Worm (Caenorhabditis elegans) whole organism, L4 larva: ENCODE results near the gene dmsr-10.

Experiments
- aly-2 ChIP-seq: sonication (generic microtip); optimal IDR thresholded peaks from 2 replicates; lab custom pipeline; 2018; ENCODE audit warnings: missing biosample characterization, missing genetic modification characterization
- ama-1 ChIP-seq: fragments of 150-350 bp; optimal IDR thresholded peaks from 2 replicates; lab custom pipeline; 2014; ENCODE audit warnings: inconsistent platforms, mixed read lengths
- ceh-28 ChIP-seq: fragments of 150-350 bp; optimal IDR thresholded peaks from 2 replicates; lab custom pipeline; 2014; ENCODE audit warnings: missing biosample characterization, missing genetic modification reagents, missing genetic modification characterization
- dmd-6 ChIP-seq: fragments of 200-800 bp; sonication (Bioruptor generic); IDR thresholded peaks from 2 replicates; pipeline ENCODE4 v1.3.6; 2022; ENCODE audit warnings: missing genetic modification reagents, missing genetic modification characterization, missing compliant biosample characterization
- fos-1 ChIP-seq: fragments of 150-350 bp; optimal IDR thresholded peaks from 2 replicates; lab custom pipeline; 2014; ENCODE audit warnings: missing biosample characterization, missing genetic modification characterization
- lin-15B ChIP-seq: fragments of 150-350 bp; sonication (generic microtip); optimal IDR thresholded peaks from 3 replicates; lab custom pipeline; 2014; ENCODE audit warnings: missing biosample characterization, missing genetic modification characterization
- lin-29 ChIP-seq: fragments of 200-800 bp; sonication (Bioruptor generic); IDR thresholded peaks from 2 replicates; pipeline ENCODE4 v1.3.6; 2022; ENCODE audit warnings: missing genetic modification reagents, missing genetic modification characterization, missing compliant biosample characterization
- nhr-10 ChIP-seq: fragments of 150-350 bp; optimal IDR thresholded peaks from 2 replicates; lab custom pipeline; 2014; ENCODE audit warnings: missing biosample characterization, missing genetic modification characterization
- nhr-11 ChIP-seq: fragments of 150-350 bp; optimal IDR thresholded peaks from 2 replicates; lab custom pipeline; 2014; ENCODE audit warnings: missing biosample characterization, missing genetic modification characterization
- skn-1 ChIP-seq: fragments of 150-350 bp; optimal IDR thresholded peaks from 2 replicates; lab custom pipeline; 2014; ENCODE audit warnings: missing biosample characterization, missing genetic modification characterization
- zfp-3 ChIP-seq: fragments of 200-800 bp; sonication (Bioruptor generic); conservative IDR thresholded peaks from 2 replicates; pipeline ENCODE4 v1.3.6; 2022; ENCODE audit warnings: missing genetic modification reagents, missing genetic modification characterization, missing compliant biosample characterization

ce11 chrV:6846507-6846906, 44.8 kb upstream of the dmsr-10 start, which contains the start of gene lgc-54:
- no peak for TF ChIP-seq dmd-6
- no peak for TF ChIP-seq zfp-3 (GFP tag; lab: Robert Waterston, UW)
- no peak for TF ChIP-seq nhr-11 (tag; lab: Kevin White, UChicago)
- no peak for TF ChIP-seq lin-29 (GFP tag; lab: Robert Waterston, UW)
- TF ChIP-seq skn-1, result no peak
- no peak for TF ChIP-seq fos-1 (tag; lab: Kevin White, UChicago)
- TF ChIP-seq ama-1 (lab: Kevin White, UChicago), result no peak
- no peak for TF ChIP-seq nhr-10
- TF ChIP-seq aly-2 (tag; lab: Kevin White, UChicago), result no peak
- no peak for TF ChIP-seq lin-15B (tag; lab: Kevin White, UChicago)
- TF ChIP-seq ceh-28, result no peak
